Fruit fly (Drosophila melanogaster) whole organism, embryonic: ENCODE results near the gene CG14866.

Source experiments
- CG12299 ChIP-seq: fragments of 200-800 bp; sonication (Bioruptor generic); optimal IDR thresholded peaks from 2 replicates; lab custom pipeline; 2018; ENCODE audit warnings: missing biosample characterization, mild to moderate bottlenecking, missing genetic modification characterization
- CG1233 ChIP-seq: fragments of 200-800 bp; sonication (Bioruptor generic); optimal IDR thresholded peaks from 4 replicates; lab custom pipeline; 2018; ENCODE audit warnings: missing biosample characterization, mild to moderate bottlenecking, missing genetic modification characterization
- CG18262 ChIP-seq: fragments of 200-800 bp; optimal IDR thresholded peaks from 3 replicates; lab custom pipeline; 2019; ENCODE audit warnings: missing biosample characterization, mild to moderate bottlenecking, missing genetic modification characterization, moderate library complexity
- CG18476 ChIP-seq: fragments of 200-800 bp; sonication (Bioruptor generic); optimal IDR thresholded peaks from 2 replicates; lab custom pipeline; 2016; ENCODE audit warnings: missing biosample characterization, mild to moderate bottlenecking, missing genetic modification characterization
- CG18599 ChIP-seq: fragments of 200-800 bp; sonication (Bioruptor generic); optimal IDR thresholded peaks from 3 replicates; lab custom pipeline; 2017; ENCODE audit warnings: missing biosample characterization, missing genetic modification characterization, mild to moderate bottlenecking, moderate library complexity, missing genetic modification reagents
- CG32767 ChIP-seq: fragments of 200-800 bp; sonication (Bioruptor generic); IDR thresholded peaks from 2 replicates; pipeline ENCODE4 v1.3.6; 2022; ENCODE audit warnings: missing biosample characterization, missing genetic modification characterization
- CG34224 ChIP-seq: fragments of 200-800 bp; sonication (Bioruptor generic); IDR thresholded peaks from 3 replicates; pipeline ENCODE4 v1.3.6; 2022; ENCODE audit warnings: missing biosample characterization, missing genetic modification characterization; ENCODE audit not compliant: partially characterized antibody
- CG4424 ChIP-seq: fragments of 200-800 bp; sonication (Bioruptor generic); optimal IDR thresholded peaks from 3 replicates; lab custom pipeline; 2016; ENCODE audit warnings: missing biosample characterization, missing genetic modification characterization
- CG6175 ChIP-seq: fragments of 200-800 bp; sonication (Bioruptor generic); IDR thresholded peaks from 3 replicates; pipeline ENCODE4 v1.3.6; 2022; ENCODE audit warnings: missing biosample characterization, missing genetic modification characterization
- CG6689 ChIP-seq: fragments of 200-800 bp; sonication (Bioruptor generic); IDR thresholded peaks from 2 replicates; pipeline ENCODE4 v1.3.6; 2022; ENCODE audit warnings: missing biosample characterization, missing genetic modification characterization
- CG9215 ChIP-seq: fragments of 200-800 bp; sonication (Bioruptor generic); IDR thresholded peaks from 2 replicates; pipeline ENCODE4 v1.3.6; 2022; ENCODE audit warnings: missing biosample characterization, missing genetic modification characterization
- CG9727 ChIP-seq: fragments of 200-800 bp; sonication (Bioruptor generic); optimal IDR thresholded peaks from 3 replicates; lab custom pipeline; 2017; ENCODE audit warnings: missing biosample characterization, mild to moderate bottlenecking, missing genetic modification characterization
- CG9932 ChIP-seq: fragments of 200-800 bp; sonication (Bioruptor generic); IDR thresholded peaks from 2 replicates; pipeline ENCODE4 v1.3.6; 2022; ENCODE audit warnings: missing biosample characterization, missing genetic modification characterization
- CTCF ChIP-seq: fragments of 200-800 bp; sonication (Bioruptor generic); optimal IDR thresholded peaks from 2 replicates; lab custom pipeline; 2017; ENCODE audit warnings: missing biosample characterization, mild to moderate bottlenecking, missing genetic modification characterization, moderate library complexity
- CoRest ChIP-seq: fragments of 200-800 bp; sonication (Bioruptor generic); optimal IDR thresholded peaks from 3 replicates; lab custom pipeline; 2018; ENCODE audit warnings: missing biosample characterization, mild to moderate bottlenecking, missing genetic modification characterization, moderate library complexity
- Ets65A ChIP-seq: fragments of 200-800 bp; sonication (Bioruptor generic); peaks from one replicate; lab custom pipeline; 2016; ENCODE audit warnings: missing biosample characterization, missing genetic modification characterization
- Fer3 ChIP-seq: fragments of 200-800 bp; sonication (Bioruptor generic); optimal IDR thresholded peaks from 2 replicates; lab custom pipeline; 2018; ENCODE audit warnings: missing biosample characterization, mild to moderate bottlenecking, missing genetic modification characterization, moderate library complexity
- Hmx ChIP-seq: fragments of 200-800 bp; sonication (Bioruptor generic); optimal IDR thresholded peaks from 2 replicates; lab custom pipeline; 2016; ENCODE audit warnings: missing biosample characterization, missing genetic modification characterization
- Meics ChIP-seq: fragments of 200-800 bp; sonication (Bioruptor generic); optimal IDR thresholded peaks from 2 replicates; lab custom pipeline; 2017; ENCODE audit warnings: missing biosample characterization, mild to moderate bottlenecking, missing genetic modification characterization
- PHDP ChIP-seq: fragments of 200-800 bp; sonication (Bioruptor generic); optimal IDR thresholded peaks from 3 replicates; lab custom pipeline; 2018; ENCODE audit warnings: missing biosample characterization, mild to moderate bottlenecking, missing genetic modification characterization, moderate library complexity
- Rfx ChIP-seq: fragments of 200-800 bp; sonication (Bioruptor generic); IDR thresholded peaks from 2 replicates; pipeline ENCODE4 v1.3.6; 2022; ENCODE audit warnings: missing biosample characterization, missing genetic modification characterization
- Scr ChIP-seq: fragments of 200-800 bp; sonication (Bioruptor generic); IDR thresholded peaks from 2 replicates; pipeline ENCODE4 v1.3.6; 2022; ENCODE audit warnings: missing biosample characterization, missing genetic modification characterization; ENCODE audit not compliant: partially characterized antibody
- Sin3A ChIP-seq: fragments of >200 bp; optimal IDR thresholded peaks from 2 replicates; lab custom pipeline; 2018
- Vsx1 ChIP-seq: fragments of 200-800 bp; sonication (Bioruptor generic); optimal IDR thresholded peaks from 2 replicates; lab custom pipeline; 2017; ENCODE audit warnings: missing biosample characterization, mild to moderate bottlenecking, missing genetic modification characterization, missing genetic modification reagents
- ac ChIP-seq: fragments of 200-800 bp; sonication (Bioruptor generic); optimal IDR thresholded peaks from 3 replicates; lab custom pipeline; 2017; ENCODE audit warnings: missing biosample characterization, mild to moderate bottlenecking, missing genetic modification characterization
- ap ChIP-seq: fragments of 200-800 bp; sonication (Bioruptor generic); IDR thresholded peaks from 2 replicates; pipeline ENCODE4 v1.3.6; 2022; ENCODE audit warnings: missing biosample characterization, missing genetic modification characterization
- h ChIP-seq: fragments of >200 bp; optimal IDR thresholded peaks from 2 replicates; lab custom pipeline; 2017
- ham ChIP-seq: fragments of 200-800 bp; sonication (Bioruptor generic); IDR thresholded peaks from 2 replicates; pipeline ENCODE4 v1.3.6; 2022; ENCODE audit warnings: missing biosample characterization, missing genetic modification characterization
- hbn ChIP-seq: fragments of 200-800 bp; sonication (Bioruptor generic); IDR thresholded peaks from 2 replicates; pipeline ENCODE4 v1.3.6; 2022; ENCODE audit warnings: missing biosample characterization, missing genetic modification characterization; ENCODE audit not compliant: partially characterized antibody
- ken ChIP-seq: fragments of 200-800 bp; sonication (Bioruptor generic); IDR thresholded peaks from 3 replicates; pipeline ENCODE4 v1.3.6; 2022; ENCODE audit warnings: missing biosample characterization, missing genetic modification characterization
- knrl ChIP-seq: fragments of 200-800 bp; sonication (Bioruptor generic); IDR thresholded peaks from 3 replicates; pipeline ENCODE4 v1.3.6; 2022; ENCODE audit warnings: missing biosample characterization, missing genetic modification characterization; ENCODE audit not compliant: partially characterized antibody
- lov ChIP-seq, 2 experiments: fragments of 200-800 bp in 1 of 2; fragments of >200 bp in 1 of 2; sonication (Bioruptor generic) in 1 of 2; IDR thresholded peaks in 1 of 2; optimal IDR thresholded peaks in 1 of 2; 2 replicates in 1 of 2; 3 replicates in 1 of 2; pipeline versions ENCODE4 v1.3.6 to Lab custom; 2017 to 2022; ENCODE audit warnings: missing biosample characterization in 1 of 2, missing genetic modification characterization in 1 of 2
- luna ChIP-seq: fragments of 200-800 bp; sonication (Bioruptor generic); optimal IDR thresholded peaks from 2 replicates; lab custom pipeline; 2016; ENCODE audit warnings: missing biosample characterization, missing genetic modification characterization
- nmo ChIP-seq: fragments of 200-800 bp; sonication (Bioruptor generic); optimal IDR thresholded peaks from 2 replicates; lab custom pipeline; 2018; ENCODE audit warnings: missing biosample characterization, mild to moderate bottlenecking, missing genetic modification characterization, moderate library complexity
- onecut ChIP-seq: fragments of 200-800 bp; sonication (Bioruptor generic); IDR thresholded peaks from 2 replicates; pipeline ENCODE4 v1.3.6; 2022; ENCODE audit warnings: missing biosample characterization, missing genetic modification characterization
- p53 ChIP-seq: fragments of 200-800 bp; sonication (Bioruptor generic); optimal IDR thresholded peaks from 2 replicates; lab custom pipeline; 2016; ENCODE audit warnings: missing biosample characterization, missing genetic modification characterization
- row ChIP-seq: fragments of 200-800 bp; sonication (Bioruptor generic); IDR thresholded peaks from 3 replicates; pipeline ENCODE4 v1.3.6; 2022; ENCODE audit warnings: missing biosample characterization, missing genetic modification characterization
- run ChIP-seq: fragments of 200-800 bp; sonication (Bioruptor generic); optimal IDR thresholded peaks from 3 replicates; lab custom pipeline; 2018; ENCODE audit warnings: missing biosample characterization, mild to moderate bottlenecking, missing genetic modification characterization
- shn ChIP-seq: fragments of 200-800 bp; sonication (Bioruptor generic); optimal IDR thresholded peaks from 3 replicates; lab custom pipeline; 2016; ENCODE audit warnings: missing biosample characterization, missing genetic modification characterization
- slp2 ChIP-seq: fragments of 200-800 bp; sonication (Bioruptor generic); optimal IDR thresholded peaks from 2 replicates; lab custom pipeline; 2016; ENCODE audit warnings: missing biosample characterization, missing genetic modification characterization
- sob ChIP-seq: fragments of 200-800 bp; sonication (Bioruptor generic); IDR thresholded peaks from 2 replicates; pipeline ENCODE4 v1.3.6; 2022; ENCODE audit warnings: missing biosample characterization, missing genetic modification characterization
- stc ChIP-seq: fragments of 200-800 bp; sonication (Bioruptor generic); IDR thresholded peaks from 2 replicates; pipeline ENCODE4 v1.3.6; 2022; ENCODE audit warnings: missing biosample characterization, missing genetic modification characterization
- stwl ChIP-seq: fragments of 200-800 bp; sonication (Bioruptor generic); optimal IDR thresholded peaks from 3 replicates; lab custom pipeline; 2018; ENCODE audit warnings: missing biosample characterization, mild to moderate bottlenecking, missing genetic modification characterization, moderate library complexity
- tin ChIP-seq: fragments of 200-800 bp; sonication (Bioruptor generic); optimal IDR thresholded peaks from 3 replicates; lab custom pipeline; 2016; ENCODE audit warnings: missing biosample characterization, missing genetic modification characterization
- tio ChIP-seq: fragments of 200-800 bp; sonication (Bioruptor generic); optimal IDR thresholded peaks from 2 replicates; lab custom pipeline; 2017; ENCODE audit warnings: missing biosample characterization, missing genetic modification characterization, inconsistent platforms
- tna ChIP-seq: fragments of 200-800 bp; sonication (Bioruptor generic); IDR thresholded peaks from 2 replicates; pipeline ENCODE4 v1.3.6; 2022; ENCODE audit warnings: missing biosample characterization, missing genetic modification characterization; ENCODE audit not compliant: partially characterized antibody
- tup ChIP-seq: fragments of 200-800 bp; sonication (Bioruptor generic); optimal IDR thresholded peaks from 2 replicates; lab custom pipeline; 2016; ENCODE audit warnings: missing biosample characterization, mild to moderate bottlenecking, missing genetic modification characterization, moderate library complexity
- zen ChIP-seq: fragments of 200-800 bp; sonication (Bioruptor generic); optimal IDR thresholded peaks from 3 replicates; lab custom pipeline; 2018; ENCODE audit warnings: missing biosample characterization, mild to moderate bottlenecking, missing genetic modification characterization, moderate library complexity

CG14866 gene

DNA sequence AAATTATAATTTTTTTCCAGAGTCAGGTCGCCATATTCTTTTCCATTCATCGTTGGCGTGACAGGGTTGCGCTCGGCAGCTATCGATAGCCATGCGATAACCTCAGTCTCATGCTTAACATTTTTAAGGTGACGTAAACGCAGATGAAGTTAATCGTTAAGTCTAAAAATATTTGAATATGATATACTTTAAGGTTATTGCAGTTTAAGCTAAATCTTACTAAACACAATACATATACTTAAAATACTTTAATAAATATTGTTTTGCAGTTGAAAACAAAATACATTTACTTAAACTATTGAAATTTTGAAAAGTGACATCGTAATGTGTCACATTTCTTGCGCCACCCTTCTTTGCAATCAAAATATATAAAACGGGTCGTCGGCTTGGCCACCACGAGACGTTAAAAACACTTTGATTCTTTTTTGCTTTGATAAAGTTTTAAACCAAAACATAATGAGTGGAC, 41.1 kb upstream of the CG14866 start, which contains the start of the genes Cp190 and CG4338 (continued):
- peak; percentile 98 for TF ChIP-seq CG9932 (GFP tag; lab: Robert Waterston, UW)
- TF ChIP-seq tup (GFP tag; lab: Kevin White, UChicago): peak; percentile 91
- no peak for TF ChIP-seq h (lab: Kevin White, UChicago)
- TF ChIP-seq CG1233 (GFP tag; lab: Kevin White, UChicago): peak; percentile 98
- peak; percentile 98 for TF ChIP-seq CG18599
- TF ChIP-seq ken (GFP tag; lab: Robert Waterston, UW): peak; percentile 92
- TF ChIP-seq CoRest (tag; lab: Kevin White, UChicago): peak; percentile 100
- peak; percentile 99 for TF ChIP-seq CG18262 (tag; lab: Kevin White, UChicago)
- TF ChIP-seq shn: peak; percentile 84
- TF ChIP-seq CG6175 (GFP tag; lab: Robert Waterston, UW): peak; percentile 90
- TF ChIP-seq Hmx (GFP tag; lab: Kevin White, UChicago): peak; percentile 93
- TF ChIP-seq Sin3A (lab: Kevin White, UChicago): peak; percentile 89
- TF ChIP-seq CG6689 (GFP tag; lab: Robert Waterston, UW): peak; percentile 100
- peak; percentile 97 for TF ChIP-seq CG9215 (GFP tag; lab: Robert Waterston, UW)
- peak; percentile 96 for TF ChIP-seq CG32767 (GFP tag; lab: Robert Waterston, UW)
- no peak for TF ChIP-seq tio (GFP tag; lab: Kevin White, UChicago)
- TF ChIP-seq CTCF: peak; percentile 68
- TF ChIP-seq ham (GFP tag; lab: Robert Waterston, UW): peak; percentile 89
- peak; percentile 91 for TF ChIP-seq ap (GFP tag; lab: Robert Waterston, UW)
- TF ChIP-seq knrl (GFP tag; lab: Robert Waterston, UW): peak; percentile 81
- peak; percentile 98 for TF ChIP-seq zen (tag; lab: Kevin White, UChicago)
- peak; percentile 99 for TF ChIP-seq PHDP (tag; lab: Kevin White, UChicago)
- TF ChIP-seq p53 (GFP tag; lab: Kevin White, UChicago): peak; percentile 55
- TF ChIP-seq Fer3 (tag; lab: Kevin White, UChicago): peak; percentile 99
- TF ChIP-seq Vsx1 (GFP tag; lab: Kevin White, UChicago): peak; percentile 94
- TF ChIP-seq CG4424 (GFP tag; lab: Kevin White, UChicago): peak; percentile 98
- peak; percentile 91 for TF ChIP-seq ac (GFP tag; lab: Kevin White, UChicago)
- no peak for TF ChIP-seq lov (optimal IDR thresholded peaks at IDR 0.05; lab: Kevin White, UChicago)
- TF ChIP-seq lov (GFP tag; IDR thresholded peaks at IDR 0.05; lab: Robert Waterston, UW): peak; percentile 94
- peak; percentile 96 for TF ChIP-seq run
- TF ChIP-seq Meics (GFP tag; lab: Kevin White, UChicago): peak; percentile 98
- peak; percentile 98 for TF ChIP-seq tin (GFP tag; lab: Kevin White, UChicago)

DNA sequence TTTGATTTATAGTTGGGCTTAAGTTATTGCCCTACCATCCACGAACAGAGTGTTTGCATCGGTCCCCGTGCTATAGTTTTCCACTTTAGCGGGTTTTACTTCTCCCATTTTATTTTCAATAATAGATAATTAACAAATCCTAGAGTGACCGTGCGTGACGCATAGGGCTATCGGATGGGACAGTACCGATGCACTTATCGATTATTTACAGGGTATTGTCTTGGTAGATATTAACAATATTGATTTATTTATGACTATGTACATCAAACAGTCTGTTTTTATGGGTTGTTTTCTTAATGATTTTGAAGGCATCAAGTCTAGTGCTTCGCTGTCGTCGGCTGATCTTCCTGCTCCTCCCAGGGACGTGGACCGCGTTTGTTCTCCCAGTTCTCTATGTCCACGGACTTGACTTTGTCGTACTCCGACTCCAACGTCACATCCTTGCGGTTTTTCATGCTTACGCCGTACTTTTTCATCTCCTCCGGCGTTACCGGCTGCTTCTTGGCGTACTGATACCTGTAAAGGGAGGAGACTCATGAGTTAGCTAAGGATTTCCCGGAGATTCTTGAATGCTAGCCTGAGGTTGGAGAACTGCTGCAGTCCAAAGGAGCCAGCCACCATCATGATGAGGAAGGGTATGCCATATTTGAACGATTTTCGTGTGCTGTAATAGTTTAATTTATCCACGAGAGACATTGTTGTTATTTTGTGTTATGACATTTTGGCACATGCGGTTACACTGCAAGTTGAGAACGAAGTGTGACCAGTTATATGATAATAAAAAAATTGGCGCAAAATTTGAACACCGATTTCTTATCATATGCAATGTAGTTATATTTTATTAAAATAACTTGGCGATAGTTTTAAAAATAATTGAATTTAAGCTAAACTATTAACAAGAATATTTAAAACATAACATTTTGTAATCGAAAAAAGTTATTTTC, 38.1 kb upstream of the CG14866 start, which contains the start of the genes MRG15 and Tm1:
Gene MRG15, minus strand, starts transcription at position 184 of the 944 bp plus-strand sequence.
Gene Tm1, plus strand, starts transcription at position 295 of the 944 bp plus-strand sequence.
- TF ChIP-seq Rfx (GFP tag; lab: Robert Waterston, UW) (0 out of 2 replicates have a peak, but pooled peaks have one; percentile 38), Ets65A (GFP tag; lab: Kevin White, UChicago) (no peak), Scr (GFP tag; lab: Robert Waterston, UW) (peak; percentile 73), row (GFP tag; lab: Robert Waterston, UW) (peak; percentile 39; the same call in 2 of the 3 replicates), hbn (peak; percentile 59; the same call in 1 of the 2 replicates), nmo (GFP tag; lab: Kevin White, UChicago) (peak; percentile 9), slp2 (GFP tag; lab: Kevin White, UChicago) (peak; percentile 14), onecut (GFP tag; lab: Robert Waterston, UW) (peak; percentile 84), CG9727 (GFP tag; lab: Kevin White, UChicago) (peak; percentile 12), luna (no peak), stc (no peak), Sin3A (lab: Kevin White, UChicago) (peak; percentile 50), stwl (tag; lab: Kevin White, UChicago) (peak; percentile 19), tna (peak; percentile 58), CG34224 (GFP tag; lab: Robert Waterston, UW) (peak; percentile 54), tio (GFP tag; lab: Kevin White, UChicago) (no peak), CG18476 (GFP tag; lab: Kevin White, UChicago) (no peak), CG12299 (no peak), sob (no peak)
